Fruit fly (Drosophila melanogaster) whole organism, wandering third instar larva: ENCODE data around the gene larp.

Experiments
- Abd-B ChIP-seq: fragments of >200 bp; optimal IDR thresholded peaks from 2 replicates; lab custom pipeline; 2017; ENCODE audit warnings: missing biosample characterization, missing genetic modification characterization
- CG9705 ChIP-seq: fragments of 200-800 bp; sonication (Bioruptor generic); optimal IDR thresholded peaks from 2 replicates; lab custom pipeline; 2018; ENCODE audit warnings: missing biosample characterization, mild to moderate bottlenecking, missing genetic modification characterization
- Dfd ChIP-seq: fragments of >200 bp; optimal IDR thresholded peaks from 2 replicates; lab custom pipeline; 2017; ENCODE audit warnings: missing biosample characterization, missing genetic modification characterization
- Dif ChIP-seq: fragments of 200-275, 200-300 bp; sonication (Bioruptor generic); optimal IDR thresholded peaks from 2 replicates; lab custom pipeline; 2018; ENCODE audit warnings: missing biosample characterization, missing genetic modification characterization; ENCODE audit not compliant: partially characterized antibody
- GATAd ChIP-seq: sonication (Bioruptor generic); optimal IDR thresholded peaks from 2 replicates; lab custom pipeline; 2016; ENCODE audit warnings: missing biosample characterization, missing genetic modification characterization
- HLH106 ChIP-seq: fragments of 200-800 bp; optimal IDR thresholded peaks from 3 replicates; lab custom pipeline; 2019; ENCODE audit warnings: missing biosample characterization, mild to moderate bottlenecking, missing genetic modification characterization, moderate library complexity
- Hnf4 ChIP-seq: fragments of 200-800 bp; sonication (Bioruptor generic); optimal IDR thresholded peaks from 2 replicates; lab custom pipeline; 2016; ENCODE audit warnings: missing biosample characterization, mild to moderate bottlenecking, missing genetic modification characterization
- Hr78 ChIP-seq: fragments of >200 bp; optimal IDR thresholded peaks from 2 replicates; lab custom pipeline; 2017; ENCODE audit warnings: missing biosample characterization, missing genetic modification characterization
- Hr83 ChIP-seq: fragments of 200-300 bp; sonication (Bioruptor generic); optimal IDR thresholded peaks from 2 replicates; lab custom pipeline; 2016; ENCODE audit warnings: missing biosample characterization, mild to moderate bottlenecking, missing genetic modification characterization, moderate library complexity; ENCODE audit not compliant: poor library complexity, severe bottlenecking
- Jra ChIP-seq: sonication (Bioruptor generic); optimal IDR thresholded peaks from 2 replicates; lab custom pipeline; 2016; ENCODE audit warnings: missing biosample characterization, missing genetic modification characterization
- Myc ChIP-seq: fragments of >200 bp; optimal IDR thresholded peaks from 2 replicates; lab custom pipeline; 2017
- N ChIP-seq: fragments of >200 bp; optimal IDR thresholded peaks from 2 replicates; lab custom pipeline; 2018; ENCODE audit warnings: missing biosample characterization, missing external identifiers, missing genetic modification characterization
- OdsH ChIP-seq: fragments of 200-800 bp; sonication (Bioruptor generic); optimal IDR thresholded peaks from 2 replicates; lab custom pipeline; 2016; ENCODE audit warnings: missing biosample characterization, mild to moderate bottlenecking, missing genetic modification characterization
- Rel ChIP-seq, 2 experiments: fragments of 200-800 bp; sonication (Bioruptor generic) in 1 of 2; optimal IDR thresholded peaks; 2 replicates in 1 of 2; 3 replicates in 1 of 2; lab custom pipeline; 2016 to 2019; ENCODE audit warnings: mild to moderate bottlenecking in 2 of 2, missing biosample characterization in 2 of 2, missing genetic modification characterization in 2 of 2, moderate library complexity in 1 of 2
- Sp1 ChIP-seq: fragments of 200-800 bp; sonication (Bioruptor generic); optimal IDR thresholded peaks from 3 replicates; lab custom pipeline; 2019; ENCODE audit warnings: missing biosample characterization, mild to moderate bottlenecking, missing genetic modification characterization, moderate library complexity
- Vsx2 ChIP-seq: fragments of 200-300, 225-300 bp; sonication (Bioruptor generic); optimal IDR thresholded peaks from 2 replicates; lab custom pipeline; 2018; ENCODE audit warnings: missing biosample characterization, missing genetic modification characterization; ENCODE audit not compliant: partially characterized antibody
- br ChIP-seq: fragments of 200-800 bp; sonication (Bioruptor generic); optimal IDR thresholded peaks from 2 replicates; lab custom pipeline; 2016; ENCODE audit warnings: missing biosample characterization, missing genetic modification characterization
- dl ChIP-seq, 2 experiments: fragments of 175-275, 200-275 bp in 1 of 2; fragments of 200-275 bp in 1 of 2; sonication (Bioruptor generic); optimal IDR thresholded peaks; lab custom pipeline; 2018; ENCODE audit warnings: mild to moderate bottlenecking in 2 of 2, missing biosample characterization in 2 of 2, missing genetic modification characterization in 2 of 2, moderate library complexity in 2 of 2; ENCODE audit not compliant: partially characterized antibody in 2 of 2, insufficient read depth in 1 of 2
- dmrt93B ChIP-seq: fragments of 200-800 bp; sonication (Bioruptor generic); optimal IDR thresholded peaks from 2 replicates; lab custom pipeline; 2018; ENCODE audit warnings: missing biosample characterization, mild to moderate bottlenecking, missing genetic modification characterization
- dsf ChIP-seq: sonication (Bioruptor generic); optimal IDR thresholded peaks from 2 replicates; lab custom pipeline; 2016; ENCODE audit warnings: missing biosample characterization, missing genetic modification characterization, borderline replicate concordance
- foxo ChIP-seq, 2 experiments: fragments of 200-800 bp; sonication (Bioruptor generic); optimal IDR thresholded peaks; 2 replicates in 1 of 2; 3 replicates in 1 of 2; lab custom pipeline; 2016 to 2017; ENCODE audit warnings: missing biosample characterization in 2 of 2, missing genetic modification characterization in 2 of 2
- fru ChIP-seq: fragments of 200-800 bp; sonication (Bioruptor generic); optimal IDR thresholded peaks from 3 replicates; lab custom pipeline; 2016; ENCODE audit warnings: missing biosample characterization, mild to moderate bottlenecking, missing genetic modification characterization
- h ChIP-seq: fragments of 200-800 bp; sonication (Bioruptor generic); optimal IDR thresholded peaks from 3 replicates; lab custom pipeline; 2016; ENCODE audit warnings: missing biosample characterization, mild to moderate bottlenecking, missing genetic modification characterization
- lola ChIP-seq: fragments of >200 bp; optimal IDR thresholded peaks from 2 replicates; lab custom pipeline; 2017; ENCODE audit warnings: missing biosample characterization, missing genetic modification characterization
- psq ChIP-seq: fragments of 200-800 bp; sonication (Bioruptor generic); optimal IDR thresholded peaks from 3 replicates; lab custom pipeline; 2017; ENCODE audit warnings: missing biosample characterization, mild to moderate bottlenecking, missing genetic modification characterization, moderate library complexity
- rgr ChIP-seq: fragments of 200-800 bp; sonication (Bioruptor generic); optimal IDR thresholded peaks from 3 replicates; lab custom pipeline; 2016; ENCODE audit warnings: missing biosample characterization, mild to moderate bottlenecking, missing genetic modification characterization
- sage ChIP-seq: fragments of 200-800 bp; sonication (Bioruptor generic); optimal IDR thresholded peaks from 2 replicates; lab custom pipeline; 2016; ENCODE audit warnings: missing biosample characterization, mild to moderate bottlenecking, missing genetic modification characterization
- sv ChIP-seq: fragments of 200-800 bp; sonication (Bioruptor generic); optimal IDR thresholded peaks from 3 replicates; lab custom pipeline; 2016; ENCODE audit warnings: missing biosample characterization, missing genetic modification characterization
- tai ChIP-seq: sonication (Bioruptor generic); optimal IDR thresholded peaks from 2 replicates; lab custom pipeline; 2016; ENCODE audit warnings: missing biosample characterization, missing genetic modification characterization
- usp ChIP-seq: fragments of >200 bp; optimal IDR thresholded peaks from 2 replicates; lab custom pipeline; 2017; ENCODE audit warnings: missing biosample characterization, missing genetic modification characterization
- woc ChIP-seq: sonication (Bioruptor generic); optimal IDR thresholded peaks from 2 replicates; lab custom pipeline; 2016; ENCODE audit warnings: missing biosample characterization, mild to moderate bottlenecking, missing genetic modification characterization

The larp gene

DNA sequence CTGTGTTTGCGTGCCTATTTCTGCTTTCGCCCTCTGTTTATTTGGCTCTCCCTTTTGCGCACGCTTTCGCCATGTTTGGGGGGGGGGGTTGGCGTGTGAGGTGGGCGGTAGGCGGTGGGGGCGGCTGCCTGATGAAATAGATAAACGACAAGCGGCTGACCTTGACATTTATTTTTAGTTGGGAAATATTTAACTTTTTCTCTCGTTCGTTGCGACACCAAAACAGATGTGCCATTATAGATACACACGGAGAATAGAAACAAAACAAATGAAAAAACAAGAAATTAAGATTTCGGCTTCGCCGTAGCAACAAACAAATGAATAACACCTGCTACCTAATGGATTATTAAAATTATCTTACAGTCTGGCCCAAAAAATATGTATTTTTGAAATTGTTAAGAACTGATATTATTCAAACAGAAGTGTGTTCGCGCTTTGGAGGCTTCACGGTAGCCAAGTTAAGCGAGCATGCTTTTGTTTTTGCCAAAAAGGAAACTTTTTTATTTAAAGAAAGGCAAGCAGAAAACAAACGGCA lies 4.0 kb downstream of the larp start:
- TF ChIP-seq woc (GFP tag; lab: Kevin White, UChicago) (no peak), CG9705 (GFP tag; lab: Kevin White, UChicago) (no peak), rgr (peak; percentile 15), Hr83 (GFP tag; lab: Kevin White, UChicago) (no peak), Dif (no peak), Hr78 (no peak), foxo (GFP tag; optimal IDR thresholded peaks at IDR 0.05; lab: Kevin White, UChicago) (peak in 1 of 2 experiments; percentile 12), Sp1 (GFP tag; lab: Kevin White, UChicago) (no peak), Dfd (GFP tag; lab: Kevin White, UChicago) (no peak), OdsH (GFP tag; lab: Kevin White, UChicago) (no peak), fru (no peak), Rel (GFP tag; optimal IDR thresholded peaks at IDR 0.05; lab: Kevin White, UChicago) (no peak), Rel (tag; optimal IDR thresholded peaks at IDR 0.05; lab: Kevin White, UChicago) (no peak), Abd-B (GFP tag; lab: Kevin White, UChicago) (no peak), usp (GFP tag; lab: Kevin White, UChicago) (no peak), dsf (GFP tag; lab: Kevin White, UChicago) (no peak), tai (GFP tag; lab: Kevin White, UChicago) (no peak), GATAd (no peak), psq (peak; percentile 20), Vsx2 (GFP tag; lab: Kevin White, UChicago) (no peak), Myc (lab: Kevin White, UChicago) (no peak), HLH106 (tag; lab: Kevin White, UChicago) (no peak), N (no peak), dl (GFP tag; optimal IDR thresholded peaks at IDR 0.05; lab: Kevin White, UChicago; ENCODE audit: insufficient read depth in 1 of 2, partially characterized antibody in 2 of 2) (no peak), br (GFP tag; lab: Kevin White, UChicago) (no peak), sv (peak; percentile 33), Hnf4 (GFP tag; lab: Kevin White, UChicago) (no peak), dmrt93B (GFP tag; lab: Kevin White, UChicago) (no peak)

DNA sequence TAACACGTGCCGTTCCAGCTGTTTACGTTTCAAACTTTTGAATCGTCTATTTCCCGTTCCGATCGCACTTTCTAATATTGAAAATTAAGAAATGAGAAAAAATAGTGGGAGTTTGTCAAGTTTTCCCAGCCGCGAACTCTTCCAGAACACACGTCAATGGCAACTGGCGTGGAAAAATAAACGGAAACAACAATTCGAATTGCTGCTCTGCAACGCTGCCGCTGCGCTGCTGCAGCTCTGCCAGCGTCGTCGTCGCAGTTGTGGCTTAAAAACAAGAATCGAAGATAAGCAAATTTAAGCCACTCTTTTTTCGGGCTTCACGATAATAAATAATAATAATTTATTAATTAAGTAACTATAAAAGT lies 5.1 kb downstream of the larp start:
- no peak for TF ChIP-seq br (GFP tag; lab: Kevin White, UChicago)
- no peak for TF ChIP-seq HLH106 (tag; lab: Kevin White, UChicago)

DNA sequence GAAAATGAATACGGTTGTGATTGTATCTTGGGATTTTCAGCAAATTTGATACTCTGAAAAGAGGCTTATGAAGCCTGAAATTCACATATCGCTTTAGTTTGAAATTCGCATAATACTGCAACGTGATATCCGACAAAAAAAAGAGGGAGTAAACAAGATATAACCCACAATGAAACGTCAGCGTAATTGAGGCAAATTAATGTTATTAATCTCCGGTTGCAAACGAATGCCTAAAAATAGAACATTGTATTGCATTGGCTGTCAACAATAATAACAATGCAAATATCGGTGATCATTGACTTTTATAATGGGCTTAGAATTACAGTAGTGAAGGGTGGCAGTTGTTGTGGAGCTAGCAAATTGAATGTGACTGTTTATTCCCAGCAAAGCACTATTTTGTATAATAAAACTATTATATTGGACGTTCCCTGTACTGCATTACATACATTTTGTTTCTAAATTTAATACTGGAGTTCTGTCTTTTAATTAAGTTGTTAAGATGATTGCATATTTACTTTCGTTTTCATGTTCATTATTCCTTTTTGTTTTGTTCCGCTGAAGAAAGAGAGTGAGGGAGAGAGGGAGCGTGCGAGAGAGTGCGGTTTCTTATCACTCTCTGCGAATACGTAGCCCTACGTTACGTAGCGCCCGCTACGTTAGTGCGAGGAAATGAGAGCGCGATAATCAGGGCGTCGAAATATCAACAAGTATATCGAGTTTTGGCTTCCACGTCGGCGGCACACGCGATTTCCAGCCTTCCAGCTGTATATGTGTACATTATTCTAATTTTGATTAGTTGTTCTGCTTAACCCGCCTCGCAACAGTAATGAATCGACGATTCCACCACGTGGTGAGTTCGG lies 5.7 kb downstream of the larp start:
- TF ChIP-seq HLH106 (tag; lab: Kevin White, UChicago) (peak; percentile 15), dl (GFP tag; optimal IDR thresholded peaks at IDR 0.05; lab: Kevin White, UChicago; ENCODE audit: insufficient read depth in 1 of 2, partially characterized antibody in 2 of 2) (peak; percentile 25 to 50), rgr (peak; percentile 25), foxo (GFP tag; optimal IDR thresholded peaks at IDR 0.05; lab: Kevin White, UChicago) (peak in 1 of 2 experiments; percentile 5), psq (peak; percentile 76), lola (GFP tag; lab: Kevin White, UChicago) (no peak), Abd-B (GFP tag; lab: Kevin White, UChicago) (no peak), Myc (lab: Kevin White, UChicago) (peak; percentile 40), GATAd (peak; percentile 5), Dif (peak; percentile 74), fru (peak; percentile 12), Vsx2 (GFP tag; lab: Kevin White, UChicago) (no peak), woc (GFP tag; lab: Kevin White, UChicago) (peak; percentile 2), Jra (GFP tag; lab: Kevin White, UChicago) (no peak), Hnf4 (GFP tag; lab: Kevin White, UChicago) (no peak), tai (GFP tag; lab: Kevin White, UChicago) (no peak), OdsH (GFP tag; lab: Kevin White, UChicago) (no peak), N (no peak), Dfd (GFP tag; lab: Kevin White, UChicago) (no peak), sage (peak; percentile 18), h (peak; percentile 52), Rel (GFP tag; optimal IDR thresholded peaks at IDR 0.05; lab: Kevin White, UChicago) (no peak), Rel (tag; optimal IDR thresholded peaks at IDR 0.05; lab: Kevin White, UChicago) (no peak), CG9705 (GFP tag; lab: Kevin White, UChicago) (no peak)
